Fruit fly (Drosophila melanogaster): ENCODE data around the gene Mps1.

Mps1 gene

DNA sequence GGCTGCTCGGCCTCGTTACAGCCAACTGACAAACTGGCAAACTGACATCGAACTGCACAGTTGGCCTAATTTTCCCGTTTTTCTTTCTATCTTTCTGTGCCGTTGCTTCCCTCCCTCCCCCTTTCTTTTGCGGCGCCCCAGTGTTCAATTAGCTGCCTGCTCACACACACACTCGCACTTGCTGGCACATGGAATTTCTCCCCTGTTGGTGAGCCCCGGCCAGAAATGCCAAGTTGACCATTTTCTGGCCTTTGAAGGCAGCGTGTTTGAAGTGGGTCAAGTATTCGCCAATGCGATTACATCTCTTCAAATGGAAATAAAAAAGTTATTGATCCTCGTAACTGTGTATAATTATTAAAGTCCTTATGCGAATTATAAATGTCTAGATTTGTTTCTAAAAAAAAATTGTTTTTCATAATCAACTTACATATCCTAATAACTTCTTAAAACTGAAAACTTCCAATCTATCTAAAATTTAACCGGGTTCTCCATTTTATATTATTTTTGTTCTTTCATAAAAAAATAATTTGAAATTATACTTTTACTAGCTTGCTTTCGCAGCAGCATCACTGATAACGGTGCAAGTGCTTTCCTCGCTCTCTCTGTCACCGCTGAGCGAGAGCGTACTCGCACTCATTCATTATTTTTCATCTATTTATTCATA, 9.7 kb downstream of the Mps1 start (continued):
- no peak for TF ChIP-seq caup (GFP tag; optimal IDR thresholded peaks at IDR 0.05; ENCODE audit: severe bottlenecking)
- TF ChIP-seq zf30C (GFP tag; optimal IDR thresholded peaks at IDR 0.05), result no peak
- no peak for TF ChIP-seq CG42726 (GFP tag; IDR thresholded peaks at IDR 0.05; ENCODE audit: partially characterized antibody)
- TF ChIP-seq Fer1 (GFP tag; optimal IDR thresholded peaks at IDR 0.05), result peak; percentile 23
- TF ChIP-seq z (GFP tag; IDR thresholded peaks at IDR 0.05), result no peak
- no peak for TF ChIP-seq pb (GFP tag; optimal IDR thresholded peaks at IDR 0.05)
- TF ChIP-seq Ets65A (GFP tag), result peak; percentile 49
- TF ChIP-seq gsb-n (tag; optimal IDR thresholded peaks at IDR 0.05), result peak; percentile 30
- TF ChIP-seq Mes4 (GFP tag; optimal IDR thresholded peaks at IDR 0.05), result no peak
- TF ChIP-seq Myb (GFP tag; optimal IDR thresholded peaks at IDR 0.05), result no peak
- no peak for TF ChIP-seq eve (GFP tag; optimal IDR thresholded peaks at IDR 0.05)
- no peak for TF ChIP-seq Dref (GFP tag; IDR thresholded peaks at IDR 0.05)
- peak; percentile 41 for TF ChIP-seq dmrt99B (tag; optimal IDR thresholded peaks at IDR 0.05)
- no peak for TF ChIP-seq wek (GFP tag; optimal IDR thresholded peaks at IDR 0.05)
- no peak for TF ChIP-seq ab (GFP tag; optimal IDR thresholded peaks at IDR 0.05)
- TF ChIP-seq Atf-2 (GFP tag; optimal IDR thresholded peaks at IDR 0.05), result no peak
- 0 out of 2 replicates have a peak, but pooled peaks have one; percentile 20 for TF ChIP-seq CG3847 (GFP tag; IDR thresholded peaks at IDR 0.05)
- peak; percentile 27 for TF ChIP-seq CG10431 (GFP tag; optimal IDR thresholded peaks at IDR 0.05)
- peak; percentile 71 for TF ChIP-seq CG11504 (tag; optimal IDR thresholded peaks at IDR 0.05)
- TF ChIP-seq maf-S (GFP tag; optimal IDR thresholded peaks at IDR 0.05), result no peak
- no peak for TF ChIP-seq Adf1 (GFP tag; IDR thresholded peaks at IDR 0.05)
- no peak for TF ChIP-seq MTF-1 (GFP tag; optimal IDR thresholded peaks at IDR 0.05; ENCODE audit: borderline replicate concordance)
- TF ChIP-seq CG34224 (GFP tag; IDR thresholded peaks at IDR 0.05; ENCODE audit: partially characterized antibody), result no peak
- TF ChIP-seq CG6254 (GFP tag; optimal IDR thresholded peaks at IDR 0.05), result peak; percentile 48
- TF ChIP-seq CG17328 (GFP tag; IDR thresholded peaks at IDR 0.05), result no peak
- no peak for TF ChIP-seq Doc2 (GFP tag; IDR thresholded peaks at IDR 0.05)
- no peak for TF ChIP-seq slou (GFP tag; optimal IDR thresholded peaks at IDR 0.05)
- no peak for TF ChIP-seq tx (GFP tag; optimal IDR thresholded peaks at IDR 0.05)
- peak; percentile 3 for TF ChIP-seq CG9609 (GFP tag; optimal IDR thresholded peaks at IDR 0.05)
- no peak for TF ChIP-seq zfh1 (GFP tag; IDR thresholded peaks at IDR 0.05)
- no peak for TF ChIP-seq trh (GFP tag; optimal IDR thresholded peaks at IDR 0.05)
- peak; percentile 97 for TF ChIP-seq Sry-β (GFP tag; optimal IDR thresholded peaks at IDR 0.05)
- TF ChIP-seq Hand (GFP tag; optimal IDR thresholded peaks at IDR 0.05), result no peak
- no peak for TF ChIP-seq CG12744 (GFP tag; optimal IDR thresholded peaks at IDR 0.05)
- no peak for TF ChIP-seq Hr39 (optimal IDR thresholded peaks at IDR 0.05)
- TF ChIP-seq vvl (GFP tag; IDR thresholded peaks at IDR 0.05), result no peak
- TF ChIP-seq Blimp-1 (GFP tag; optimal IDR thresholded peaks at IDR 0.05), result peak; percentile 56
- TF ChIP-seq CG10543 (GFP tag; optimal IDR thresholded peaks at IDR 0.05), result no peak
- peak; percentile 40 for TF ChIP-seq fd96Cb (tag; optimal IDR thresholded peaks at IDR 0.05)
- peak in 1 of 2 experiments; percentile 39 for TF ChIP-seq bsh (GFP tag; optimal IDR thresholded peaks at IDR 0.05)
- TF ChIP-seq Antp (GFP tag; optimal IDR thresholded peaks at IDR 0.05), result no peak
- TF ChIP-seq dpn (GFP tag; optimal IDR thresholded peaks at IDR 0.05), result peak in 1 of 2 experiments; percentile 29
- no peak for TF ChIP-seq MESR4 (GFP tag; optimal IDR thresholded peaks at IDR 0.05)
- peak; percentile 4 to 45 for TF ChIP-seq Trl (optimal IDR thresholded peaks at IDR 0.05)
- TF ChIP-seq Trl (GFP tag; optimal IDR thresholded peaks at IDR 0.05), result no peak
- peak; percentile 30 for TF ChIP-seq az2 (GFP tag; optimal IDR thresholded peaks at IDR 0.05)
- no peak for TF ChIP-seq lab (GFP tag; optimal IDR thresholded peaks at IDR 0.05)
- no peak for TF ChIP-seq CG13894 (tag; optimal IDR thresholded peaks at IDR 0.05)
- TF ChIP-seq gro (GFP tag; optimal IDR thresholded peaks at IDR 0.05), result no peak
- no peak for TF ChIP-seq stc (GFP tag; IDR thresholded peaks at IDR 0.05)
- TF ChIP-seq CG14441 (GFP tag; IDR thresholded peaks at IDR 0.05), result no peak
